Worm (Caenorhabditis elegans) whole organism, late embryonic: Measurements from ENCODE around the gene Y81B9A.4.

Experiments
- C08G9.2 ChIP-seq: sonication (generic microtip); optimal IDR thresholded peaks from 2 replicates; lab custom pipeline; 2016; ENCODE audit warnings: mild to moderate bottlenecking, missing genetic modification characterization, moderate library complexity, missing compliant biosample characterization
- C38D4.7 ChIP-seq: fragments of 200-800 bp; sonication (Bioruptor generic); optimal IDR thresholded peaks from 2 replicates; lab custom pipeline; 2018; ENCODE audit warnings: mild to moderate bottlenecking, missing genetic modification characterization, moderate library complexity, missing compliant biosample characterization
- K09A11.1 ChIP-seq: sonication (generic microtip); optimal IDR thresholded peaks from 2 replicates; lab custom pipeline; 2017; ENCODE audit warnings: antibody characterized with exemption, mild to moderate bottlenecking, missing genetic modification characterization, missing compliant biosample characterization; ENCODE audit not compliant: insufficient read depth
- T23F11.4 ChIP-seq: fragments of 200-800 bp; sonication (Bioruptor generic); optimal IDR thresholded peaks from 2 replicates; lab custom pipeline; 2018; ENCODE audit warnings: mild to moderate bottlenecking, missing genetic modification characterization, missing compliant biosample characterization
- ahr-1 ChIP-seq: sonication (generic microtip); optimal IDR thresholded peaks from 2 replicates; lab custom pipeline; 2016; ENCODE audit warnings: missing genetic modification characterization, missing compliant biosample characterization
- ama-1 ChIP-seq: fragments of 150-350 bp; optimal IDR thresholded peaks from 2 replicates; lab custom pipeline; 2014
- ceh-18 ChIP-seq: sonication (generic microtip); optimal IDR thresholded peaks from 2 replicates; lab custom pipeline; 2016; ENCODE audit warnings: missing genetic modification characterization, missing compliant biosample characterization
- ceh-19 ChIP-seq: fragments of 200-800 bp; sonication (Bioruptor generic); optimal IDR thresholded peaks from 2 replicates; lab custom pipeline; 2018; ENCODE audit warnings: mild to moderate bottlenecking, missing genetic modification characterization, missing compliant biosample characterization
- ceh-24 ChIP-seq: sonication (generic microtip); optimal IDR thresholded peaks from 2 replicates; lab custom pipeline; 2016; ENCODE audit warnings: mild to moderate bottlenecking, missing genetic modification characterization, missing compliant biosample characterization
- ceh-34 ChIP-seq: sonication (generic microtip); optimal IDR thresholded peaks from 2 replicates; lab custom pipeline; 2016; ENCODE audit warnings: mild to moderate bottlenecking, missing genetic modification characterization, missing compliant biosample characterization
- ceh-45 ChIP-seq: fragments of 200-800 bp; sonication (Bioruptor generic); IDR thresholded peaks from 2 replicates; pipeline ENCODE4 v1.3.6; 2022; ENCODE audit warnings: missing genetic modification reagents, missing genetic modification characterization, missing compliant biosample characterization
- ceh-48 ChIP-seq: sonication (generic microtip); optimal IDR thresholded peaks from 2 replicates; lab custom pipeline; 2016; ENCODE audit warnings: missing genetic modification characterization, inconsistent platforms, missing compliant biosample characterization
- elt-2 ChIP-seq: sonication (generic microtip); optimal IDR thresholded peaks from 2 replicates; lab custom pipeline; 2016; ENCODE audit warnings: missing genetic modification reagents, missing genetic modification characterization, missing compliant biosample characterization
- ets-4 ChIP-seq: sonication (generic microtip); optimal IDR thresholded peaks from 2 replicates; lab custom pipeline; 2016; ENCODE audit warnings: missing genetic modification characterization, missing compliant biosample characterization
- eyg-1 ChIP-seq: sonication (generic microtip); optimal IDR thresholded peaks from 2 replicates; lab custom pipeline; 2016; ENCODE audit warnings: missing genotype, missing genetic modification characterization, missing compliant biosample characterization
- fkh-6 ChIP-seq: sonication (generic microtip); optimal IDR thresholded peaks from 2 replicates; lab custom pipeline; 2016; ENCODE audit warnings: missing genetic modification characterization, missing compliant biosample characterization
- hlh-8 ChIP-seq: sonication (generic microtip); optimal IDR thresholded peaks from 2 replicates; lab custom pipeline; 2016; ENCODE audit warnings: missing genotype, missing genetic modification characterization, missing compliant biosample characterization
- madf-2 ChIP-seq: sonication (generic microtip); optimal IDR thresholded peaks from 2 replicates; lab custom pipeline; 2017; ENCODE audit warnings: missing genetic modification characterization, missing compliant biosample characterization
- mec-3 ChIP-seq: sonication (generic microtip); optimal IDR thresholded peaks from 2 replicates; lab custom pipeline; 2016; ENCODE audit warnings: borderline replicate concordance, missing genetic modification characterization, missing compliant biosample characterization
- nhr-11 ChIP-seq: fragments of 150-350 bp; optimal IDR thresholded peaks from 2 replicates; lab custom pipeline; 2014; ENCODE audit warnings: missing biosample characterization, missing genetic modification characterization
- odd-2 ChIP-seq: sonication (generic microtip); optimal IDR thresholded peaks from 2 replicates; lab custom pipeline; 2017; ENCODE audit warnings: antibody characterized with exemption, mild to moderate bottlenecking, missing genetic modification characterization, missing compliant biosample characterization
- pag-3 ChIP-seq: sonication (generic microtip); optimal IDR thresholded peaks from 2 replicates; lab custom pipeline; 2016; ENCODE audit warnings: missing compliant biosample characterization, missing genetic modification characterization, borderline replicate concordance
- pat-9 ChIP-seq: fragments of 200-800 bp; sonication (Bioruptor generic); optimal IDR thresholded peaks from 2 replicates; lab custom pipeline; 2018; ENCODE audit warnings: mild to moderate bottlenecking, missing genetic modification characterization, moderate library complexity, missing compliant biosample characterization
- pros-1 ChIP-seq: fragments of 150-350 bp; optimal IDR thresholded peaks from 2 replicates; lab custom pipeline; 2014; ENCODE audit warnings: missing biosample characterization, missing genetic modification reagents, missing genetic modification characterization
- rnt-1 ChIP-seq: sonication (generic microtip); optimal IDR thresholded peaks from 2 replicates; lab custom pipeline; 2016; ENCODE audit warnings: missing genetic modification characterization, missing compliant biosample characterization
- sox-2 ChIP-seq: fragments of 200-800 bp; sonication (Bioruptor generic); IDR thresholded peaks from 2 replicates; pipeline ENCODE4 v1.3.6; 2022; ENCODE audit warnings: missing genetic modification reagents, missing genetic modification characterization, missing compliant biosample characterization
- sox-4 ChIP-seq: sonication (generic microtip); optimal IDR thresholded peaks from 2 replicates; lab custom pipeline; 2017; ENCODE audit warnings: mild to moderate bottlenecking, missing genetic modification characterization, inconsistent platforms, missing compliant biosample characterization
- tbx-7 ChIP-seq: sonication (generic microtip); optimal IDR thresholded peaks from 2 replicates; lab custom pipeline; 2016; ENCODE audit warnings: missing genotype, missing genetic modification characterization, missing compliant biosample characterization
- unc-3 ChIP-seq, 2 experiments: fragments of 200-800 bp in 1 of 2; sonication (Bioruptor generic) in 1 of 2; sonication (generic microtip) in 1 of 2; conservative IDR thresholded peaks in 1 of 2; optimal IDR thresholded peaks in 1 of 2; 2 replicates each; pipeline versions ENCODE4 v1.3.6 to Lab custom; 2016 to 2022; ENCODE audit warnings: missing compliant biosample characterization in 2 of 2, missing genetic modification characterization in 2 of 2, missing genetic modification reagents in 1 of 2
- unc-42 ChIP-seq: sonication (generic microtip); optimal IDR thresholded peaks from 2 replicates; lab custom pipeline; 2016; ENCODE audit warnings: missing genotype, missing genetic modification characterization, missing compliant biosample characterization
- unc-86 ChIP-seq: sonication (generic microtip); optimal IDR thresholded peaks from 2 replicates; lab custom pipeline; 2016; ENCODE audit warnings: missing genetic modification characterization, missing compliant biosample characterization
- zip-5 ChIP-seq: sonication (generic microtip); optimal IDR thresholded peaks from 2 replicates; lab custom pipeline; 2016; ENCODE audit warnings: missing genetic modification characterization, missing compliant biosample characterization
- ztf-16 ChIP-seq: sonication (generic microtip); optimal IDR thresholded peaks from 2 replicates; lab custom pipeline; 2017; ENCODE audit warnings: missing genetic modification characterization, missing compliant biosample characterization

Gene Y81B9A.4

ce11 chrX:9194081-9194480, 13.4 kb upstream of the Y81B9A.4 start:
- TF ChIP-seq ahr-1 (tag; lab: Kevin White, UChicago) (no peak), ama-1 (lab: Kevin White, UChicago) (no peak), tbx-7 (tag; lab: Kevin White, UChicago) (no peak)

DNA sequence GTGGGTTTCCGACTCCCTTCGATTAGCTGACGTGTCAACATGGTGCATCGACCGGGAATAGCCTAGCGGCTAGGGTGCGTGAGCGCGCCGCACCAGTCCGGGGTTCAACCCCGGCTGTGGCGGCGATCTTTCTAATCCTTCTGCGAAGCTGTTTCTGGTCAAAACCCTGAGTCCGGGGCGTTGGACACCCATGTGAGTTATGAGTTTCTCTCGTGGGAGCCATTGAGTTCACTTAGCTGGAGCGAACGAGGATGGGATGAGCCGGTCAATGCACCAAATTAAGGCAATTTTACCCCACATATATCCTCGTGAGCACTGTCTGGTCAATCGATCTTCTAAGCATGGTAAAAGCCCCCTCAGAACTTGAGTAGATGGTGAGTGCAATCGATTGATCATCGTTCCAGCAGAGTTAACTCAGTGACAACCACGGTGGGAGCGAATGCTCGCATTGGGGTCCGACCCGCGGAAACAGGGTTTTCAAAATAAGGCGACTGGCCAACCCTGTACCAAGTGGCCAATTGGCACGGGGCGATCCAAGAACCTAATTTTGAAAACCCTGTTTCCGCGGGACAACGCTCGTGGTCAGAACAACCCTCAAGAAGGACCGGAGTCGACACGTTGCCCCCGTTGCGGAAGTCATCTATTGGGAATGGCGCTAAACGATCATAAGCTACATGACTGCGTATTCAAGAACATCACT, 11.2 kb upstream of the Y81B9A.4 start, which contains the start of gene Y81B9A.1:
Gene Y81B9A.1 (plus strand): TSS at position 650 of the 700 bp plus-strand sequence.
- no peak for TF ChIP-seq unc-86 (tag; lab: Kevin White, UChicago)
- no peak for TF ChIP-seq unc-3 (GFP tag; conservative IDR thresholded peaks at IDR 0.05; lab: Robert Waterston, UW)
- TF ChIP-seq unc-3 (tag; optimal IDR thresholded peaks at IDR 0.05; lab: Kevin White, UChicago): no peak
- no peak for TF ChIP-seq mec-3
- no peak for TF ChIP-seq nhr-11 (tag; lab: Kevin White, UChicago)
- no peak for TF ChIP-seq sox-2 (GFP tag; lab: Robert Waterston, UW)

DNA sequence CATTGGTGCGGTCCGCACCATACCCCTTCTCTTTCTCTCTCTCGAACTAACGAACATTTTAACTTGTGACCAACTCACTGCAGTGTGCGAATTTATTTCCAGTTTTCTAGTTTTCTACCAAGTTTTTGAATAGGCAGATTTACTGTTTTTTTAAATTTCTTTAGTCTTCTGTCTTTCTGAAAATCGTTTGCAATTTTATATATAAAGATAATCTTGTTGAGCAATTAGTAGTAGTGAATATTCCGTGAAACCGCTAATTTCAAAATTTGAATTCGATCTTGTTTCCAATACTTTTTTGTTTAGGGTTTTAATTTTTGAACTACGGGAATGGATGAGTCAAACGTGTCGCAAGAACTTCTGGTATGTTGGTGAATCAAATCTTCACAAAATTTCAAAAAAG, 3.1 kb upstream of the Y81B9A.4 start, which contains the start of gene Y81B9A.2:
Gene Y81B9A.2 (plus strand): TSS at position 301 of the 400 bp plus-strand sequence.
- TF ChIP-seq mec-3 (no peak), fkh-6 (tag; lab: Kevin White, UChicago) (no peak), pros-1 (no peak), ztf-16 (tag; lab: Kevin White, UChicago) (no peak), madf-2 (tag; lab: Kevin White, UChicago) (no peak), pat-9 (tag; lab: Kevin White, UChicago) (no peak), K09A11.1 (tag; lab: Kevin White, UChicago) (no peak), elt-2 (tag; lab: Kevin White, UChicago) (no peak), T23F11.4 (no peak), sox-4 (tag; lab: Kevin White, UChicago) (no peak), sox-2 (GFP tag; lab: Robert Waterston, UW) (no peak), C38D4.7 (GFP tag; lab: Kevin White, UChicago) (no peak), ceh-45 (GFP tag; lab: Robert Waterston, UW) (no peak), ets-4 (no peak), C08G9.2 (tag; lab: Kevin White, UChicago) (no peak), ceh-24 (tag; lab: Kevin White, UChicago) (no peak), ceh-34 (tag; lab: Kevin White, UChicago) (no peak), odd-2 (no peak), unc-42 (tag; lab: Kevin White, UChicago) (no peak)

DNA sequence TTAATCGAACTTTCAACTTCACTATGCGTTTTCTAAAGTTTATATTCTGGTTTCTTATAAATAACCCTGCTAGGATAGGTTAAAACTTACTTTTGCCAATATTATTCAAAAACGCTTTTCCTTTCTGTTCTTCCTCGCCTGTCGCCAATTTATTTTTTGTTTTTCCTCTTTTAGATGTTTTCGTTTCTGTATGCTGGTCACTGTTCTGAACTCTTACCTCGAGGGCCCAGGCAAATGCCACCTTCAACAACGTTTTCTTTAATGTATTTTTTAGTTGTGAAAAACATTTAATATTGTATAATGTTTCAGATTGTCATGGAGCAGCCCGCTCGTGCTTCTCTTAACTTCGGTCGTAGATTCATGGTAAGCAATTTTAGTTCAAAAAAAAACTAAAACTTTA, 1.4 kb upstream of the Y81B9A.4 start, which contains the start of gene Y81B9A.3:
Gene Y81B9A.3 (plus strand): TSS at position 301 of the 400 bp plus-strand sequence.
- TF ChIP-seq zip-5 (tag; lab: Kevin White, UChicago) (no peak), pag-3 (tag; lab: Kevin White, UChicago) (no peak), ceh-19 (GFP tag; lab: Kevin White, UChicago) (no peak), odd-2 (no peak), unc-86 (tag; lab: Kevin White, UChicago) (no peak), rnt-1 (tag; lab: Kevin White, UChicago) (no peak), ets-4 (no peak), ceh-48 (tag; lab: Kevin White, UChicago) (no peak), unc-3 (GFP tag; conservative IDR thresholded peaks at IDR 0.05; lab: Robert Waterston, UW) (no peak), unc-3 (tag; optimal IDR thresholded peaks at IDR 0.05; lab: Kevin White, UChicago) (no peak), eyg-1 (tag; lab: Kevin White, UChicago) (no peak), pat-9 (tag; lab: Kevin White, UChicago) (no peak), ceh-18 (tag; lab: Kevin White, UChicago) (no peak), hlh-8 (tag; lab: Kevin White, UChicago) (no peak)
